Worm (Caenorhabditis elegans) whole organism, L1 larva: ENCODE results near the gene T05C7.9.
"Not testable (repeated sequence)": the region's sequence is repeated elsewhere in the genome, so short reads cannot be mapped to it uniquely, and the experiment has no call there.

Source experiments
- Y116A8C.19 ChIP-seq: sonication (generic microtip); optimal IDR thresholded peaks from 2 replicates; lab custom pipeline; 2016; ENCODE audit warnings: missing compliant biosample characterization, missing genetic modification characterization, borderline replicate concordance
- alr-1 ChIP-seq: fragments of 200-800 bp; sonication (Bioruptor generic); optimal IDR thresholded peaks from 2 replicates; lab custom pipeline; 2018; ENCODE audit warnings: borderline replicate concordance, mild to moderate bottlenecking, missing genetic modification characterization, missing compliant biosample characterization
- blmp-1 ChIP-seq: fragments of 150-350 bp; optimal IDR thresholded peaks from 2 replicates; lab custom pipeline; 2014; ENCODE audit warnings: missing biosample characterization, missing genetic modification characterization
- ceh-90 ChIP-seq: sonication (generic microtip); optimal IDR thresholded peaks from 2 replicates; lab custom pipeline; 2016; ENCODE audit warnings: missing genetic modification characterization, missing compliant biosample characterization
- dsc-1 ChIP-seq: sonication (generic microtip); optimal IDR thresholded peaks from 2 replicates; lab custom pipeline; 2016; ENCODE audit warnings: mild to moderate bottlenecking, missing genetic modification characterization, missing compliant biosample characterization
- efl-1 ChIP-seq, 4 experiments: fragments of 150-350 bp; optimal IDR thresholded peaks in 3 of 4; peaks in 1 of 4; 1 replicate in 1 of 4; 2 replicates in 3 of 4; lab custom pipeline; 2014; ENCODE audit warnings: missing biosample characterization in 2 of 4, missing genetic modification characterization in 2 of 4, missing genetic modification reagents in 2 of 4
- egl-13 ChIP-seq: sonication (generic microtip); optimal IDR thresholded peaks from 2 replicates; lab custom pipeline; 2016; ENCODE audit warnings: missing genotype, missing genetic modification reagents, missing genetic modification characterization, missing compliant biosample characterization
- egl-27 ChIP-seq, 2 experiments: fragments of 150-350 bp in 1 of 2; sonication (generic microtip); optimal IDR thresholded peaks; 3 replicates each; lab custom pipeline; 2017 to 2018; ENCODE audit warnings: missing biosample characterization in 2 of 2, missing genetic modification characterization in 2 of 2, missing genetic modification reagents in 2 of 2
- elt-2 ChIP-seq: sonication (generic microtip); optimal IDR thresholded peaks from 2 replicates; lab custom pipeline; 2016; ENCODE audit warnings: missing genetic modification characterization, mild to moderate bottlenecking, inconsistent platforms, missing compliant biosample characterization, missing genetic modification reagents
- ets-5 ChIP-seq: fragments of 200-800 bp; sonication (Bioruptor generic); IDR thresholded peaks from 2 replicates; pipeline ENCODE4 v1.3.6; 2022; ENCODE audit warnings: missing genetic modification characterization, missing compliant biosample characterization
- fkh-10 ChIP-seq: sonication (generic microtip); optimal IDR thresholded peaks from 2 replicates; lab custom pipeline; 2017; ENCODE audit warnings: missing biosample characterization, missing genetic modification reagents, missing genetic modification characterization
- fkh-4 ChIP-seq: sonication (generic microtip); optimal IDR thresholded peaks from 2 replicates; lab custom pipeline; 2016; ENCODE audit warnings: missing compliant biosample characterization, missing genetic modification characterization, borderline replicate concordance
- grh-1 ChIP-seq: fragments of 200-800 bp; sonication (Bioruptor generic); IDR thresholded peaks from 2 replicates; pipeline ENCODE4 v1.3.6; 2022; ENCODE audit warnings: missing genetic modification reagents, missing genetic modification characterization, missing compliant biosample characterization
- hlh-4 ChIP-seq: sonication (generic microtip); optimal IDR thresholded peaks from 2 replicates; lab custom pipeline; 2016; ENCODE audit warnings: mild to moderate bottlenecking, missing genetic modification characterization, missing compliant biosample characterization
- hpl-2 ChIP-seq: fragments of 150-350 bp; optimal IDR thresholded peaks from 2 replicates; lab custom pipeline; 2014; ENCODE audit warnings: missing biosample characterization, missing genetic modification reagents, missing genetic modification characterization
- irx-1 ChIP-seq: sonication (generic microtip); optimal IDR thresholded peaks from 2 replicates; lab custom pipeline; 2016; ENCODE audit warnings: missing genetic modification characterization, missing compliant biosample characterization
- isw-1 ChIP-seq: fragments of 200-800 bp; sonication (Bioruptor generic); IDR thresholded peaks from 2 replicates; pipeline ENCODE4 v1.3.6; 2022; ENCODE audit warnings: missing genetic modification characterization, missing compliant biosample characterization
- lin-14 ChIP-seq: fragments of 200-800 bp; sonication (Bioruptor generic); optimal IDR thresholded peaks from 2 replicates; lab custom pipeline; 2018; ENCODE audit warnings: mild to moderate bottlenecking, missing genetic modification characterization, moderate library complexity, missing compliant biosample characterization
- mdl-1 ChIP-seq, 2 experiments: fragments of 150-350 bp; optimal IDR thresholded peaks; 2 replicates each; lab custom pipeline; 2014 to 2017; ENCODE audit warnings: missing biosample characterization in 2 of 2, missing genetic modification characterization in 2 of 2, inconsistent platforms in 1 of 2
- mef-2 ChIP-seq: fragments of 150-350 bp; optimal IDR thresholded peaks from 2 replicates; lab custom pipeline; 2014; ENCODE audit warnings: missing biosample characterization, missing genetic modification characterization
- nhr-12 ChIP-seq: sonication (generic microtip); optimal IDR thresholded peaks from 2 replicates; lab custom pipeline; 2017; ENCODE audit warnings: missing biosample characterization, missing genetic modification characterization
- nhr-20 ChIP-seq: sonication (generic microtip); optimal IDR thresholded peaks from 2 replicates; lab custom pipeline; 2016; ENCODE audit warnings: mild to moderate bottlenecking, missing genetic modification characterization, missing compliant biosample characterization
- nhr-77 ChIP-seq: fragments of 150-350 bp; optimal IDR thresholded peaks from 2 replicates; lab custom pipeline; 2014; ENCODE audit warnings: missing biosample characterization, missing genetic modification characterization
- nhr-85 ChIP-seq: sonication (generic microtip); peaks from one replicate; lab custom pipeline; 2016; ENCODE audit warnings: missing genetic modification characterization, inconsistent platforms, missing compliant biosample characterization
- rnt-1 ChIP-seq: sonication (generic microtip); optimal IDR thresholded peaks from 2 replicates; lab custom pipeline; 2016; ENCODE audit warnings: mild to moderate bottlenecking, missing genetic modification characterization, moderate library complexity, missing compliant biosample characterization
- snu-23 ChIP-seq: sonication (generic microtip); optimal IDR thresholded peaks from 2 replicates; lab custom pipeline; 2016; ENCODE audit warnings: missing genetic modification characterization, missing compliant biosample characterization
- sox-4 ChIP-seq: sonication (generic microtip); optimal IDR thresholded peaks from 2 replicates; lab custom pipeline; 2016; ENCODE audit warnings: missing genetic modification characterization, missing compliant biosample characterization
- sup-37 ChIP-seq: fragments of 200-800 bp; sonication (Bioruptor generic); optimal IDR thresholded peaks from 2 replicates; lab custom pipeline; 2018; ENCODE audit warnings: mild to moderate bottlenecking, missing genetic modification characterization, missing compliant biosample characterization
- unc-62 ChIP-seq: fragments of 150-350 bp; optimal IDR thresholded peaks from 2 replicates; lab custom pipeline; 2014; ENCODE audit warnings: missing biosample characterization, missing genetic modification reagents, missing genetic modification characterization
- unc-86 ChIP-seq: sonication (generic microtip); optimal IDR thresholded peaks from 2 replicates; lab custom pipeline; 2016; ENCODE audit warnings: missing genetic modification characterization, missing compliant biosample characterization
- unc-98 ChIP-seq: fragments of 200-800 bp; sonication (Bioruptor generic); IDR thresholded peaks from 2 replicates; pipeline ENCODE4 v1.3.6; 2022; ENCODE audit warnings: missing genetic modification characterization, missing compliant biosample characterization
- vab-15 ChIP-seq: sonication (generic microtip); optimal IDR thresholded peaks from 2 replicates; lab custom pipeline; 2017; ENCODE audit warnings: missing genotype, mild to moderate bottlenecking, missing genetic modification characterization, missing compliant biosample characterization
- xbp-1 ChIP-seq: sonication (generic microtip); optimal IDR thresholded peaks from 2 replicates; lab custom pipeline; 2016; ENCODE audit warnings: missing genetic modification characterization, missing compliant biosample characterization
- zip-4 ChIP-seq: fragments of 200-800 bp; sonication (Bioruptor generic); optimal IDR thresholded peaks from 2 replicates; lab custom pipeline; 2018; ENCODE audit warnings: mild to moderate bottlenecking, missing genetic modification characterization, moderate library complexity, missing compliant biosample characterization

The T05C7.9 gene

DNA sequence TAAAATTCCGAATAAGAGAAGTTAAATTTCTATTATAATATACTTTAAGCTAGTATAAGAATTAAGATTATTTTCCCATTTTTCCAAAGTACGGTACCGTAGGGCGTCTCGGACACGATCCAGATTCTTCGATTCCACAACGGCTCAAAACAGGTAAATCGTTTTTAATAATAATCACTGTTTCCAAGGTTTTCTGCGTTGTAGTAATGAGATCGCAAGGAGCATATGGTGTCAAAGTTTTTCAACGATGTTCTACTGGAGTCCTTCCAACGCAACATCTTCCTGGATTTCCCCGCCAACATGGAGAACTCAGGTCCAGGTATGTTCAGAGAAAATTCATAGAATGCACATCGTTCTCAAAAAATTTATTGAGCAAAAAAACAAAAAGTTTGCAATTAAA lies 17.6 kb upstream of the T05C7.9 start, which contains the start of gene T05C7.7:
Gene T05C7.7, plus strand, starts transcription at position 301 of the 400 bp plus-strand sequence.
- TF ChIP-seq grh-1 (GFP tag; lab: Robert Waterston, UW); xbp-1 (tag; lab: Kevin White, UChicago); fkh-4 (tag; lab: Kevin White, UChicago): not testable (repeated sequence)

DNA sequence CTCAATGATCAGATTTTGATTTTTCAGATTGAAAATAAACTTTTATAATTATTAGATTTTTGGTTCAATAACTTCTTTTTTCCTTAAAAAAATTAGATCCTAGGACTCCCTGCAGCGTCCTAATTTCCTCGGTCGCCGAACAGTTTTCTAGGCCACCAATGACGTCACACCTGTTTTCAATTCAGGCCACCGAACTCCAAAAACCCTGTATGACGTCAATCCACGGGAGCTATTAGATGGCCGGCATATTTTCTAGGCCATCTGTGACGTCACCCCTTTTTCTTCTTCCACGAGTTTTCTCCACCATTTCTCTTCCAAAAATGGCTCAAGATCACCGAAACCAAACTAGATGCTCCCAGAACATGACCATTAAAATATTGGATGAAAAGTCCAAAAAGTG lies 7.8 kb upstream of the T05C7.9 start:
- TF ChIP-seq fkh-4 (tag; lab: Kevin White, UChicago) (no peak), efl-1 (optimal IDR thresholded peaks at IDR 0.05; lab: Kevin White, UChicago) (no peak), efl-1 (GFP tag; optimal IDR thresholded peaks at IDR 0.05 in 1 of 2; lab: Kevin White, UChicago) (peak in 1 of 2 experiments; percentile 3), sup-37 (GFP tag; lab: Kevin White, UChicago) (no peak), ets-5 (GFP tag; lab: Robert Waterston, UW) (no peak)

DNA sequence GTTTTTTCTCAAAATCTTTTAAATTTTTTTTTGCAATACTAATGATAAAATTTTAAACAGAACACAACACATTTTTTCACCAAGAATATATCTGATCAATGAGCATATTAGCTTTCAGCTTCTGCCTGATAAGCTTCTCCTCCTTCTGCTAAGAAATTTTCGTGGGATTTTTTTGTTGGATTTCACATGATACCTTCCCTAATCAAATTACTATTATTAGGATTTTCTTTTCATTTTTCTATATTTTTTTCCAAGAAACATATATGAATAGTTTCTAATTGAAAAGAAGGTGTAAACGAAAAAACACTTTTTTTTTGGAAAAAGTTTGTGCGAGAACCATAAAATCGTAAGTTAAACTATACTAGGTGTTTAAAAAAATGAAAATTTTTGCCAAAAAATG lies 5.9 kb upstream of the T05C7.9 start:
- TF ChIP-seq hlh-4 (tag; lab: Kevin White, UChicago), result no peak
- peak; percentile 33 for TF ChIP-seq sox-4 (tag; lab: Kevin White, UChicago)
- peak; percentile 91 for TF ChIP-seq dsc-1 (tag; lab: Kevin White, UChicago)

DNA sequence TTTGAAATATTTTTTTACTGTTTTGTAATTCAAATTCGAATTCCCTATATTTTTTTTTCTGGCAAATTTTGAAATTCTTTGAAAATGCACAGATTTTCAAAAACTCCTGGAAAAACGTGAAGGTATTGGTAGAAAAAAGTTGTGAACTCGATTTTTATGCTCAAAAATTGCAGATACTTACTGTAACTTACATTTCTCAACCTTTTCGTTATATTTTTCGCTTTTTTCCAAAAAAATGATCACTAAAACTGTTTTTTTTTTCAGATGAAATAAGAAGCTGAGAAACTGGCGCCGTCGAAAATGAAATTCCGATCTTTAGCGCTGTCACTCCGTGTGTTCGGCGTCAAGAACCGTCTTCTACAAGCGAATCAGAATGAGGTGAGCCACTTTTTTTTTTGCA lies 3.0 kb upstream of the T05C7.9 start, which contains the start of gene T05C7.8:
Gene T05C7.8, plus strand, starts transcription at position 301 of the 400 bp plus-strand sequence.
- no peak for TF ChIP-seq nhr-77 (tag; lab: Kevin White, UChicago)
- TF ChIP-seq fkh-4 (tag; lab: Kevin White, UChicago), result no peak
- TF ChIP-seq zip-4 (GFP tag; lab: Kevin White, UChicago), result no peak
- TF ChIP-seq fkh-10 (GFP tag; lab: Kevin White, UChicago), result no peak
- no peak for TF ChIP-seq irx-1
- no peak for TF ChIP-seq mdl-1 (tag; optimal IDR thresholded peaks at IDR 0.05; lab: Kevin White, UChicago)
- no peak for TF ChIP-seq isw-1 (GFP tag; lab: Robert Waterston, UW)
- TF ChIP-seq lin-14 (GFP tag; lab: Kevin White, UChicago), result no peak
- TF ChIP-seq hpl-2 (GFP tag; lab: Kevin White, UChicago), result no peak
- TF ChIP-seq egl-13 (tag; lab: Kevin White, UChicago), result no peak
- TF ChIP-seq nhr-20, result no peak
- TF ChIP-seq Y116A8C.19, result no peak
- no peak for TF ChIP-seq egl-27 (tag; optimal IDR thresholded peaks at IDR 0.05; lab: Kevin White, UChicago)

DNA sequence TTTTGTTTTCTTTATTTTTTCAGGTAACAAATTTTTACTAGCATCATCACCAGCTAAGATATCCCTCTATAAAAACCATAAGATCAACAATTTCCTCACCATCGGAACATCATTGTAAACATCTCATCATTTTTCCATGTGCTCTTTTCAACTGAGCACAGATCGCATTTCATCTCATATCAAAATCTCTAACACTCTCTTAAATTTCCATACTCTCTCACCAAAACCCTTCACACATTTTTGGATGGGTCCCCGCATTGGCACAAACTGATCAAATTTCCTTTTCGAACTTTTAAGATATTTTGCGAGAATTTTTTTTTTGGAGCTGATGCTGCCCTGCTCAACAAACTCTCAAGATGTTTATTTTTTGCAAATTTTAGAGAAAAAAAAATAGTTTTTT lies 1.7 kb upstream of the T05C7.9 start:
- no peak for TF ChIP-seq sox-4 (tag; lab: Kevin White, UChicago)
- TF ChIP-seq efl-1 (optimal IDR thresholded peaks at IDR 0.05; lab: Kevin White, UChicago), result no peak
- peak in 1 of 2 experiments; percentile 70 for TF ChIP-seq efl-1 (GFP tag; optimal IDR thresholded peaks at IDR 0.05 in 1 of 2; lab: Kevin White, UChicago)

DNA sequence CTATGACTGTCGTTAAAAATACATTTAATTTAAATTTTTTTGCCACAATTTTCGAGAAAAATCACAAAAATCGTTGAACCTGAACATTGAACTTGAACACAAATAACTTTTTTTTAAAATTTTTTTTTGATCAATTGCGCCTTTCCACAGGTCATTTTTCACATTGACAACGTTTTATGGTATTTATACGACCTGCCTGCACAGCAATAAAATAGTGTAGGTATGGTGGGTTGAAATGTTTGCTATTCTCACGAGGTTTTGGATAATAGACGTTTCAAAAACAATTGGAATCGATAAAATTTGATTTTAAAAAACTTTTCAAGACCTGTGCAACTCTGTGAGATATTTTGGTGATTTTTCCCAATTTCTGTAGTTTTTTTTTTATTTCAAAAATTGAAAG lies 870 bp upstream of the T05C7.9 start:
- TF ChIP-seq nhr-85, result peak; percentile 22
- no peak for TF ChIP-seq ceh-90 (tag; lab: Kevin White, UChicago)

DNA sequence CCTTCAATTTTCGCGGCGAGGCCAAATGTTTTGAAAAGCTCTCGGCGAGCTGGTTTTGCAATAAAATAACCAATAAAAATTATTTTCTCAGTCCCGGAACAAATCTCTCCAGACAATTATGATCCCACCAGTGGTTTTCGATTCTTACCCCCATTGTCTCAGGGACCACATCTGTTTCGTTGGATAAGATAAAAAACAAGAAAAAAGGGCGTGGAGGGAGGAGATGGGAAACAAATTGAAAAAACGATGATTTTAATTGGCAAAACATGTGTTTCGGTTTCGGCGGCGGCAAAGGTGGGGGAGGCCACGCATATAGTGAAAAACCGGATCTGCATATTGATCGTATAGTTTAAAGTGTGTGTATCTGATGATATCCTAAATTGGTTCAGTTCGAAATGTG lies 1.9 kb downstream of the T05C7.9 start:
- TF ChIP-seq snu-23 (GFP tag; lab: Kevin White, UChicago), result no peak
- TF ChIP-seq elt-2 (tag; lab: Kevin White, UChicago), result no peak
- peak; percentile 74 for TF ChIP-seq nhr-85
- TF ChIP-seq unc-98 (GFP tag; lab: Robert Waterston, UW), result no peak
- peak; percentile 21 for TF ChIP-seq rnt-1
- TF ChIP-seq nhr-12 (tag; lab: Kevin White, UChicago), result no peak
- peak; percentile 94 for TF ChIP-seq dsc-1 (tag; lab: Kevin White, UChicago)
- no peak for TF ChIP-seq alr-1 (tag; lab: Kevin White, UChicago)
- TF ChIP-seq blmp-1 (tag; lab: Kevin White, UChicago), result no peak
- TF ChIP-seq nhr-20, result no peak
- no peak for TF ChIP-seq unc-62 (GFP tag; lab: Kevin White, UChicago)
- TF ChIP-seq mef-2 (tag; lab: Kevin White, UChicago), result no peak
- TF ChIP-seq hlh-4 (tag; lab: Kevin White, UChicago), result no peak
- no peak for TF ChIP-seq unc-86 (tag; lab: Kevin White, UChicago)
- no peak for TF ChIP-seq ceh-90 (tag; lab: Kevin White, UChicago)
- peak; percentile 68 for TF ChIP-seq fkh-4 (tag; lab: Kevin White, UChicago)
- TF ChIP-seq vab-15 (tag; lab: Kevin White, UChicago), result no peak
